Fruit fly (Drosophila melanogaster): Measurements from ENCODE around the gene CG3942.

CG3942 gene

DNA sequence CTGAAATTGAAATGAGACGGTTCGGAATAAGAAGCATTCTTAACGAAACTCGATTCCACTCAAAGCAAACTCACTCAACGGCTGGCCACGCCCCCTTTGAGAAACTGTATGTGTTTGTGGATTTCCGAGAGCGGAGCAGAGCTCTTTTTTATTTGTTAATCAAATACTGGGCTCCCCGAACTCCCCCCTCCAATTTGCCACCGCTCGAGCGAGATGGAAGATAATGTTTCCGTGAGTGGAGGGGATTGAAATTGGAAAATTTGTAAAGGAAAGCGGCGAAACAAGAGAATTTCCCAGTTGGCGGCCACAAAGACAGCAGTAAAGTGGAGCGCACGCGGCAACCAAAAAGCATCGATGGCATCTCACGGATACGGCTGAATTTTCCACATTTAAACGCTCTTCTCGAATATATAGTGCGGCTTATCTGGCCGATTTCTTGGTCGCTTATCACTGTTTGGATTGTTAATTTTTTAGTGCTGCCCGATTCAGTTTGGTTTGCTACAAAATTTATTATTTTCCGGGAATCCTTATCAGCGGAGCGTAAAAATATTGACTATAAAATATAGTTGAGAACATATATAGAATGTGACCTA is 9.4 kb upstream of the CG3942 start:
- TF ChIP-seq CG8290 (GFP tag; optimal IDR thresholded peaks at IDR 0.05) (no peak), CG8290 (tag; optimal IDR thresholded peaks at IDR 0.05) (no peak), unpg (GFP tag; optimal IDR thresholded peaks at IDR 0.05) (peak; percentile 12), chinmo (GFP tag; IDR thresholded peaks at IDR 0.05; ENCODE audit: partially characterized antibody) (0 out of 4 replicates have a peak, but pooled peaks have one; percentile 77), zen2 (GFP tag; IDR thresholded peaks at IDR 0.05; ENCODE audit: partially characterized antibody) (peak; percentile 27; the same call in 1 of the 3 replicates), Opbp (GFP tag; IDR thresholded peaks at IDR 0.05; ENCODE audit: partially characterized antibody) (0 out of 3 replicates have a peak, but pooled peaks have one; percentile 10), sim (GFP tag; IDR thresholded peaks at IDR 0.05) (no peak), CG11085 (GFP tag; IDR thresholded peaks at IDR 0.05) (no peak), CG18011 (GFP tag; optimal IDR thresholded peaks at IDR 0.05) (no peak), bbx (GFP tag; IDR thresholded peaks at IDR 0.05; ENCODE audit: partially characterized antibody) (peak; percentile 57; the same call in 1 of the 2 replicates), Vsx1 (GFP tag; optimal IDR thresholded peaks at IDR 0.05) (peak; percentile 2), CG6683 (GFP tag; optimal IDR thresholded peaks at IDR 0.05) (no peak), CG1603 (tag; optimal IDR thresholded peaks at IDR 0.05) (peak; percentile 10), Dip3 (GFP tag; optimal IDR thresholded peaks at IDR 0.05) (no peak), Doc2 (GFP tag; IDR thresholded peaks at IDR 0.05) (no peak), CG14710 (tag; optimal IDR thresholded peaks at IDR 0.05) (no peak), Jarid2 (GFP tag; optimal IDR thresholded peaks at IDR 0.05) (peak; percentile 84), CG1832 (GFP tag; optimal IDR thresholded peaks at IDR 0.05) (peak; percentile 78), CG15601 (tag; optimal IDR thresholded peaks at IDR 0.05) (no peak), hth (optimal IDR thresholded peaks at IDR 0.05) (no peak), Nf-YA (GFP tag; IDR thresholded peaks at IDR 0.05) (peak; percentile 91), CG12071 (GFP tag; optimal IDR thresholded peaks at IDR 0.05) (peak; percentile 12), Nf-YB (GFP tag; optimal IDR thresholded peaks at IDR 0.05) (peak; percentile 98), Bgb (GFP tag; IDR thresholded peaks at IDR 0.05; ENCODE audit: partially characterized antibody) (peak; percentile 64; the same call in 1 of the 2 replicates), Adf1 (GFP tag; IDR thresholded peaks at IDR 0.05) (peak; percentile 37; the same call in 1 of the 2 replicates), MTF-1 (GFP tag; optimal IDR thresholded peaks at IDR 0.05; ENCODE audit: borderline replicate concordance) (no peak), CG7372 (GFP tag; IDR thresholded peaks at IDR 0.05) (no peak), gsb-n (tag; optimal IDR thresholded peaks at IDR 0.05) (peak; percentile 13), ewg (GFP tag; optimal IDR thresholded peaks at IDR 0.05) (no peak), CG5180 (GFP tag; optimal IDR thresholded peaks at IDR 0.05) (no peak), Rfx (GFP tag; IDR thresholded peaks at IDR 0.05) (0 out of 2 replicates have a peak, but pooled peaks have one; percentile 9), tna (GFP tag; IDR thresholded peaks at IDR 0.05; ENCODE audit: partially characterized antibody) (peak; percentile 27; the same call in 1 of the 2 replicates), odd (GFP tag; optimal IDR thresholded peaks at IDR 0.05) (no peak), crol (GFP tag; IDR thresholded peaks at IDR 0.05) (peak; percentile 97), B-H1 (GFP tag; IDR thresholded peaks at IDR 0.05) (no peak), CG6175 (GFP tag; IDR thresholded peaks at IDR 0.05) (peak; percentile 22; the same call in 1 of the 3 replicates), CG1024 (GFP tag; IDR thresholded peaks at IDR 0.05) (no peak), CG13287 (GFP tag; IDR thresholded peaks at IDR 0.05; ENCODE audit: partially characterized antibody) (peak; percentile 13; the same call in 1 of the 2 replicates), sna (GFP tag; IDR thresholded peaks at IDR 0.05; ENCODE audit: partially characterized antibody) (0 out of 2 replicates have a peak, but pooled peaks have one; percentile 14), jing (GFP tag; optimal IDR thresholded peaks at IDR 0.05) (peak; percentile 79), CG2199 (GFP tag; IDR thresholded peaks at IDR 0.05) (peak; percentile 87; the same call in 2 of the 3 replicates), CG34376 (GFP tag; optimal IDR thresholded peaks at IDR 0.05) (peak; percentile 76), fru (optimal IDR thresholded peaks at IDR 0.05) (no peak), vvl (GFP tag; IDR thresholded peaks at IDR 0.05) (0 out of 2 replicates have a peak, but pooled peaks have one; percentile 51), mirr (GFP tag; optimal IDR thresholded peaks at IDR 0.05) (no peak), z (GFP tag; IDR thresholded peaks at IDR 0.05) (peak; percentile 99), Stat92E (GFP tag; optimal IDR thresholded peaks at IDR 0.05) (no peak), Nf-YC (tag; optimal IDR thresholded peaks at IDR 0.05) (peak; percentile 97)

All from whole organism, embryonic.